Worm (Caenorhabditis elegans) whole organism, L3 larva: ENCODE data around the gene hal-3.

ENCODE experiments used
- R02D3.7 ChIP-seq: fragments of 150-350 bp; optimal IDR thresholded peaks from 2 replicates; lab custom pipeline; 2014; ENCODE audit warnings: missing biosample characterization, missing genetic modification characterization
- ZK546.5 ChIP-seq: sonication (generic microtip); optimal IDR thresholded peaks from 2 replicates; lab custom pipeline; 2017; ENCODE audit warnings: missing biosample characterization, missing genetic modification characterization
- aly-2 ChIP-seq: fragments of 150-350 bp; optimal IDR thresholded peaks from 2 replicates; lab custom pipeline; 2014; ENCODE audit warnings: missing biosample characterization, missing genetic modification characterization
- ama-1 ChIP-seq: fragments of 150-350 bp; optimal IDR thresholded peaks from 2 replicates; lab custom pipeline; 2018
- ceh-28 ChIP-seq: fragments of 150-350 bp; optimal IDR thresholded peaks from 2 replicates; lab custom pipeline; 2014; ENCODE audit warnings: missing biosample characterization, missing genetic modification reagents, missing genetic modification characterization
- ceh-9 ChIP-seq: sonication (generic microtip); optimal IDR thresholded peaks from 2 replicates; lab custom pipeline; 2018; ENCODE audit warnings: missing biosample characterization, missing genetic modification characterization
- egl-27 ChIP-seq: sonication (generic microtip); optimal IDR thresholded peaks from 4 replicates; lab custom pipeline; 2017; ENCODE audit warnings: missing biosample characterization, missing genetic modification reagents, missing genetic modification characterization
- egl-5 ChIP-seq: fragments of 150-350 bp; optimal IDR thresholded peaks from 2 replicates; lab custom pipeline; 2017; ENCODE audit warnings: missing biosample characterization, missing genetic modification reagents, missing genetic modification characterization, inconsistent platforms
- elt-1 ChIP-seq: fragments of 150-350 bp; optimal IDR thresholded peaks from 2 replicates; lab custom pipeline; 2014; ENCODE audit warnings: missing biosample characterization, missing genetic modification characterization
- elt-2 ChIP-seq: sonication (generic microtip); optimal IDR thresholded peaks from 2 replicates; lab custom pipeline; 2016; ENCODE audit warnings: missing genetic modification reagents, mild to moderate bottlenecking, missing genetic modification characterization, missing compliant biosample characterization
- eor-1 ChIP-seq, 2 experiments: fragments of 150-350 bp; optimal IDR thresholded peaks; 2 replicates each; lab custom pipeline; 2014 to 2018; ENCODE audit warnings: missing biosample characterization in 2 of 2, missing genetic modification characterization in 2 of 2
- fkh-2 ChIP-seq: fragments of 150-350 bp; optimal IDR thresholded peaks from 2 replicates; lab custom pipeline; 2014; ENCODE audit warnings: missing biosample characterization, missing genetic modification reagents, missing genetic modification characterization
- fos-1 ChIP-seq: fragments of 150-350 bp; optimal IDR thresholded peaks from 2 replicates; lab custom pipeline; 2014; ENCODE audit warnings: missing biosample characterization, missing genetic modification characterization
- hmg-11 ChIP-seq: sonication (generic microtip); optimal IDR thresholded peaks from 2 replicates; lab custom pipeline; 2016; ENCODE audit warnings: missing genetic modification characterization, missing compliant biosample characterization
- jun-1 ChIP-seq: fragments of 150-350 bp; optimal IDR thresholded peaks from 2 replicates; lab custom pipeline; 2014; ENCODE audit warnings: missing biosample characterization, missing genetic modification reagents, missing genetic modification characterization
- lin-15B ChIP-seq: fragments of 150-350 bp; optimal IDR thresholded peaks from 2 replicates; lab custom pipeline; 2014; ENCODE audit warnings: missing biosample characterization, missing genetic modification characterization
- mdl-1 ChIP-seq: fragments of 150-350 bp; optimal IDR thresholded peaks from 2 replicates; lab custom pipeline; 2014; ENCODE audit warnings: missing biosample characterization, missing genetic modification characterization
- mml-1 ChIP-seq: fragments of 150-350 bp; sonication (generic microtip); optimal IDR thresholded peaks from 3 replicates; lab custom pipeline; 2014; ENCODE audit warnings: missing biosample characterization, missing genetic modification characterization
- nfya-1 ChIP-seq: sonication (generic microtip); optimal IDR thresholded peaks from 2 replicates; lab custom pipeline; 2017; ENCODE audit warnings: missing genetic modification characterization, mild to moderate bottlenecking, missing compliant biosample characterization, antibody characterized with exemption, moderate library complexity; ENCODE audit not compliant: insufficient read depth
- nhr-11 ChIP-seq: fragments of 150-350 bp; optimal IDR thresholded peaks from 2 replicates; lab custom pipeline; 2014; ENCODE audit warnings: missing biosample characterization, missing genetic modification characterization
- nhr-12 ChIP-seq: fragments of 150-350 bp; optimal IDR thresholded peaks from 2 replicates; lab custom pipeline; 2014; ENCODE audit warnings: missing biosample characterization, missing genetic modification characterization
- nhr-237 ChIP-seq: fragments of 150-350 bp; optimal IDR thresholded peaks from 2 replicates; lab custom pipeline; 2014; ENCODE audit warnings: missing biosample characterization, missing genetic modification characterization
- nhr-25 ChIP-seq: sonication (generic microtip); optimal IDR thresholded peaks from 2 replicates; lab custom pipeline; 2017; ENCODE audit warnings: missing biosample characterization, missing genetic modification characterization
- nhr-28 ChIP-seq: fragments of 150-350 bp; optimal IDR thresholded peaks from 2 replicates; lab custom pipeline; 2014; ENCODE audit warnings: missing biosample characterization, missing genetic modification characterization
- nhr-43 ChIP-seq: sonication (generic microtip); optimal IDR thresholded peaks from 2 replicates; lab custom pipeline; 2016; ENCODE audit warnings: mild to moderate bottlenecking, missing genetic modification characterization, missing compliant biosample characterization; ENCODE audit not compliant: poor library complexity, severe bottlenecking
- nhr-77 ChIP-seq: fragments of 150-350 bp; optimal IDR thresholded peaks from 2 replicates; lab custom pipeline; 2014; ENCODE audit warnings: missing biosample characterization, missing genetic modification characterization
- pha-4 ChIP-seq: fragments of 150-350 bp; optimal IDR thresholded peaks from 2 replicates; lab custom pipeline; 2014; ENCODE audit warnings: missing biosample characterization, missing genetic modification reagents, missing genetic modification characterization
- pqm-1 ChIP-seq: fragments of 150-350 bp; optimal IDR thresholded peaks from 2 replicates; lab custom pipeline; 2017; ENCODE audit warnings: missing biosample characterization, missing genetic modification characterization, inconsistent platforms
- sea-2 ChIP-seq: fragments of 150-350 bp; sonication (generic microtip); optimal IDR thresholded peaks from 4 replicates; lab custom pipeline; 2014; ENCODE audit warnings: missing biosample characterization, missing genetic modification reagents, missing genetic modification characterization
- skn-1 ChIP-seq: fragments of 150-350 bp; optimal IDR thresholded peaks from 2 replicates; lab custom pipeline; 2014; ENCODE audit warnings: missing biosample characterization, missing genetic modification characterization
- snpc-4 ChIP-seq: fragments of 150-350 bp; optimal IDR thresholded peaks from 2 replicates; lab custom pipeline; 2014; ENCODE audit warnings: missing biosample characterization, missing genetic modification characterization
- unc-62 ChIP-seq: fragments of 150-350 bp; sonication (generic microtip); optimal IDR thresholded peaks from 4 replicates; lab custom pipeline; 2014; ENCODE audit warnings: missing biosample characterization, missing genetic modification reagents, missing genetic modification characterization
- zag-1 ChIP-seq: fragments of 150-350 bp; optimal IDR thresholded peaks from 2 replicates; lab custom pipeline; 2014; ENCODE audit warnings: missing biosample characterization, missing genetic modification characterization
- ztf-4 ChIP-seq: fragments of 150-350 bp; optimal IDR thresholded peaks from 2 replicates; lab custom pipeline; 2014; ENCODE audit warnings: missing biosample characterization, missing genetic modification characterization

The hal-3 gene

ce11 chrII:9618759-9619158 lies 1.8 kb upstream of the hal-3 start:
- peak; percentile 38 for TF ChIP-seq nhr-43 (tag; lab: Kevin White, UChicago)
- TF ChIP-seq unc-62 (GFP tag; lab: Kevin White, UChicago): no peak
- no peak for TF ChIP-seq nfya-1 (tag; lab: Kevin White, UChicago)
- TF ChIP-seq mdl-1 (tag; lab: Kevin White, UChicago): no peak
- TF ChIP-seq ama-1: peak; percentile 42
- TF ChIP-seq pha-4 (tag; lab: Kevin White, UChicago): peak; percentile 52
- TF ChIP-seq jun-1 (tag; lab: Kevin White, UChicago): no peak

ce11 chrII:9617902-9618245 lies 949 bp upstream of the hal-3 start:
- TF ChIP-seq ceh-9 (tag; lab: Kevin White, UChicago) (no peak), nhr-43 (tag; lab: Kevin White, UChicago) (peak; percentile 69), zag-1 (tag; lab: Kevin White, UChicago) (no peak), ceh-28 (tag; lab: Kevin White, UChicago) (no peak), pha-4 (tag; lab: Kevin White, UChicago) (no peak), elt-2 (tag; lab: Kevin White, UChicago) (peak; percentile 10), R02D3.7 (tag; lab: Kevin White, UChicago) (peak; percentile 11), fos-1 (tag; lab: Kevin White, UChicago) (no peak), nhr-11 (tag; lab: Kevin White, UChicago) (no peak), pqm-1 (tag; lab: Kevin White, UChicago) (no peak), nhr-28 (tag; lab: Kevin White, UChicago) (no peak)

DNA sequence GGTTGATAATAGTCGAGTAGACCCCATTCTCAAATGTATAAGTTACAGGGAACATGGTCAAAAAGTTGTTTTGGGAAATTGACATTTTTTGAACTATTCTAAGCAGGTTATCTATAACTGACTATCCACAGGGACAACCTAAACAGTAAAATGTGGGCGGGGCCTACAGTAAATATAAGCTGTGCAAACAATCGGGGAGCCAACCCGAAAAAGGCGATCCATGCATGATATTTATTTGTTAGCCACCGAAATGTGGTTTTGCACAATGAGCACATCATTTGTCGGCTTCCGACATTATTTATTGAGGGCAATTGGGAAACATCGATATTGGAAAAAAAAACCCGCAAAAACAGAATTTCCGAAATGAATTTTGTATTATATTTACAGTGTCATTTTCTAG lies 2.2 kb downstream of the hal-3 start, which contains the start of gene hlh-6:
hlh-6 (minus strand) TSS at position 101 of the 400 bp plus-strand sequence.
- TF ChIP-seq nhr-237 (tag; lab: Kevin White, UChicago): no peak
- no peak for TF ChIP-seq mml-1
- no peak for TF ChIP-seq nhr-11 (tag; lab: Kevin White, UChicago)

ce11 chrII:9611347-9611923 lies 5.5 kb downstream of the hal-3 start, which contains the start of the genes T15H9.5 and T15H9.4:
TSS of gene T15H9.5 (minus strand) at chrII:9611447.
TSS of gene T15H9.4 (plus strand) at chrII:9611873.
- TF ChIP-seq ZK546.5 (tag; lab: Kevin White, UChicago): no peak
- TF ChIP-seq ceh-9 (tag; lab: Kevin White, UChicago): no peak
- TF ChIP-seq, all 47 proteins: peak for 0

ce11 chrII:9609296-9609695 lies 7.6 kb downstream of the hal-3 start, which contains the start of gene pap-2:
TSS of gene pap-2 (minus strand) at chrII:9609396.
- no peak for TF ChIP-seq nhr-28 (tag; lab: Kevin White, UChicago)
- no peak for TF ChIP-seq fos-1 (tag; lab: Kevin White, UChicago)
- TF ChIP-seq nhr-25 (tag; lab: Kevin White, UChicago): no peak
- TF ChIP-seq elt-1: no peak
- TF ChIP-seq nhr-77 (tag; lab: Kevin White, UChicago): no peak
- no peak for TF ChIP-seq ZK546.5 (tag; lab: Kevin White, UChicago)
- no peak for TF ChIP-seq pqm-1 (tag; lab: Kevin White, UChicago)
- TF ChIP-seq lin-15B: no peak
- TF ChIP-seq sea-2 (GFP tag; lab: Kevin White, UChicago): no peak
- TF ChIP-seq egl-27 (tag; lab: Kevin White, UChicago): no peak
- TF ChIP-seq egl-5: no peak
- no peak for TF ChIP-seq ztf-4 (tag; lab: Kevin White, UChicago)
- TF ChIP-seq skn-1: no peak
- TF ChIP-seq mdl-1 (tag; lab: Kevin White, UChicago): no peak
- TF ChIP-seq ceh-28 (tag; lab: Kevin White, UChicago): no peak
- no peak for TF ChIP-seq nhr-12 (tag; lab: Kevin White, UChicago)
- no peak for TF ChIP-seq aly-2 (tag; lab: Kevin White, UChicago)
- TF ChIP-seq mml-1: no peak

DNA sequence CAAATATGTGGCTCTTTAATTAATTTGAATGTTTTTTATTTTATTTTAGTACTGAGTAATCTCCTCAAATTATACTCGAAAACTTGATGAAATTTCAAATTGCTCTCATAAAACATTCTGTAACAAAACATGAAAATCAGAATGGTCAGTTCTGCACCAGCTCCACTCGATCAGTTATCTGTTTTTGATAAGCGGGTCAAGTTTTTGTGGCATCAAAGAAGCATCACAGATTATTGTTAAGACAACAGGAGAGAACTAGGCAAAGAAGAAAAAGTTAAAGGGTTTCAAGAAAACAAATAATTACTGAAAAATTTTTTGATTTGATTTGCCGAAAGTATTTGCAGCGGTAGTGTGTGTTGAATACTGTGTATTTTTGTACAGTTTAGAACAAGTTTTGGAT lies 9.8 kb downstream of the hal-3 start:
- no peak for TF ChIP-seq egl-5
- no peak for TF ChIP-seq fkh-2 (tag; lab: Kevin White, UChicago)
- no peak for TF ChIP-seq nhr-43 (tag; lab: Kevin White, UChicago)
- TF ChIP-seq elt-2 (tag; lab: Kevin White, UChicago): peak; percentile 53
- TF ChIP-seq ceh-28 (tag; lab: Kevin White, UChicago): no peak
- TF ChIP-seq skn-1: no peak
- no peak for TF ChIP-seq snpc-4 (tag; lab: Kevin White, UChicago)
- TF ChIP-seq ZK546.5 (tag; lab: Kevin White, UChicago): no peak
- TF ChIP-seq nhr-11 (tag; lab: Kevin White, UChicago): no peak
- TF ChIP-seq pha-4 (tag; lab: Kevin White, UChicago): peak; percentile 6
- no peak for TF ChIP-seq jun-1 (tag; lab: Kevin White, UChicago)
- TF ChIP-seq nhr-28 (tag; lab: Kevin White, UChicago): no peak
- peak; percentile 44 for TF ChIP-seq pqm-1 (tag; lab: Kevin White, UChicago)
- TF ChIP-seq ama-1: no peak
- no peak for TF ChIP-seq eor-1 (tag; optimal IDR thresholded peaks at IDR 0.05; lab: Kevin White, UChicago)
- TF ChIP-seq hmg-11 (tag; lab: Kevin White, UChicago): no peak
